Fruit fly (Drosophila melanogaster) whole organism, embryonic: Measurements from ENCODE around the gene Reg-2.
A peak's percentile ranks its signal among the peaks of the same experiment; 100 is the strongest.

Experiments
- Aef1 ChIP-seq: fragments of 200-800 bp; sonication (Bioruptor generic); IDR thresholded peaks from 3 replicates; pipeline ENCODE4 v1.3.6; 2022; ENCODE audit warnings: missing biosample characterization, missing genetic modification characterization
- B-H1 ChIP-seq: fragments of 200-800 bp; sonication (Bioruptor generic); IDR thresholded peaks from 3 replicates; pipeline ENCODE4 v1.3.6; 2022; ENCODE audit warnings: missing biosample characterization, missing genetic modification characterization
- CG11085 ChIP-seq: fragments of 200-800 bp; sonication (Bioruptor generic); IDR thresholded peaks from 2 replicates; pipeline ENCODE4 v1.3.6; 2022; ENCODE audit warnings: missing biosample characterization, missing genetic modification characterization
- CG11696 ChIP-seq: fragments of 200-800 bp; sonication (Bioruptor generic); IDR thresholded peaks from 2 replicates; pipeline ENCODE4 v1.3.6; 2022; ENCODE audit warnings: missing biosample characterization, missing genetic modification characterization
- CG1233 ChIP-seq: fragments of 200-800 bp; sonication (Bioruptor generic); optimal IDR thresholded peaks from 4 replicates; lab custom pipeline; 2018; ENCODE audit warnings: missing biosample characterization, mild to moderate bottlenecking, missing genetic modification characterization
- CG14710 ChIP-seq: fragments of 200-800 bp; sonication (Bioruptor generic); optimal IDR thresholded peaks from 3 replicates; lab custom pipeline; 2019; ENCODE audit warnings: missing biosample characterization, mild to moderate bottlenecking, missing genetic modification characterization, moderate library complexity
- CG15601 ChIP-seq: fragments of 200-800 bp; sonication (Bioruptor generic); optimal IDR thresholded peaks from 3 replicates; lab custom pipeline; 2019; ENCODE audit warnings: missing biosample characterization, mild to moderate bottlenecking, missing genetic modification characterization, moderate library complexity
- CG31365 ChIP-seq: fragments of 200-800 bp; sonication (Bioruptor generic); optimal IDR thresholded peaks from 2 replicates; lab custom pipeline; 2018; ENCODE audit warnings: missing biosample characterization, mild to moderate bottlenecking, missing genetic modification characterization
- CG3726 ChIP-seq: fragments of 200-800 bp; sonication (Bioruptor generic); IDR thresholded peaks from 3 replicates; pipeline ENCODE4, ENCODE4 v1.3.6; 2022; ENCODE audit warnings: missing biosample characterization, missing genetic modification characterization
- CG3995 ChIP-seq: fragments of 200-800 bp; sonication (Bioruptor generic); optimal IDR thresholded peaks from 3 replicates; lab custom pipeline; 2016; ENCODE audit warnings: missing biosample characterization, missing genetic modification characterization
- CG6654 ChIP-seq: fragments of 200-800 bp; sonication (Bioruptor generic); optimal IDR thresholded peaks from 2 replicates; lab custom pipeline; 2017; ENCODE audit warnings: missing biosample characterization, mild to moderate bottlenecking, missing genetic modification characterization
- CG6813 ChIP-seq: fragments of 200-800 bp; sonication (Bioruptor generic); optimal IDR thresholded peaks from 2 replicates; lab custom pipeline; 2017; ENCODE audit warnings: missing biosample characterization, missing genetic modification characterization, mild to moderate bottlenecking, moderate library complexity, missing genetic modification reagents
- CG7987 ChIP-seq: fragments of 200-800 bp; sonication (Bioruptor generic); optimal IDR thresholded peaks from 2 replicates; lab custom pipeline; 2018; ENCODE audit warnings: missing biosample characterization, mild to moderate bottlenecking, missing genetic modification characterization, moderate library complexity
- CG9876 ChIP-seq: fragments of 200-800 bp; sonication (Bioruptor generic); optimal IDR thresholded peaks from 2 replicates; lab custom pipeline; 2016; ENCODE audit warnings: missing biosample characterization, missing genetic modification characterization
- E2f1 ChIP-seq: fragments of 200-800 bp; sonication (Bioruptor generic); IDR thresholded peaks from 2 replicates; pipeline ENCODE4 v1.3.6; 2022; ENCODE audit warnings: missing biosample characterization, missing genetic modification characterization
- Hand ChIP-seq: fragments of 200-800 bp; sonication (Bioruptor generic); optimal IDR thresholded peaks from 2 replicates; lab custom pipeline; 2017; ENCODE audit warnings: mild to moderate bottlenecking, missing biosample characterization, missing genetic modification reagents, missing genetic modification characterization
- Mrtf ChIP-seq: fragments of 200-800 bp; sonication (Bioruptor generic); IDR thresholded peaks from 3 replicates; pipeline ENCODE4 v1.3.6; 2022; ENCODE audit warnings: missing biosample characterization, missing genetic modification characterization
- NC2α ChIP-seq: fragments of 200-800 bp; sonication (Bioruptor generic); optimal IDR thresholded peaks from 2 replicates; lab custom pipeline; 2016; ENCODE audit warnings: missing biosample characterization, missing genetic modification characterization
- NC2β ChIP-seq: fragments of 200-800 bp; sonication (Bioruptor generic); optimal IDR thresholded peaks from 2 replicates; lab custom pipeline; 2016; ENCODE audit warnings: missing biosample characterization, missing genetic modification characterization
- Optix ChIP-seq: fragments of 200-800 bp; sonication (Bioruptor generic); IDR thresholded peaks from 3 replicates; pipeline ENCODE4 v1.3.6; 2022; ENCODE audit warnings: missing biosample characterization, missing genetic modification characterization
- Poxn ChIP-seq: fragments of 200-800 bp; sonication (Bioruptor generic); IDR thresholded peaks from 2 replicates; pipeline ENCODE4 v1.3.6; 2022; ENCODE audit warnings: missing biosample characterization, missing genetic modification characterization
- Rx ChIP-seq: fragments of 200-800 bp; sonication (Bioruptor generic); IDR thresholded peaks from 2 replicates; pipeline ENCODE4 v1.3.6; 2022; ENCODE audit warnings: missing biosample characterization, missing genetic modification characterization
- TFAM ChIP-seq: fragments of 200-800 bp; sonication (Bioruptor generic); optimal IDR thresholded peaks from 2 replicates; lab custom pipeline; 2017; ENCODE audit warnings: missing biosample characterization, missing genetic modification characterization, inconsistent platforms
- Taf1 ChIP-seq: fragments of 200-800 bp; sonication (Bioruptor generic); IDR thresholded peaks from 2 replicates; pipeline ENCODE4 v1.3.6; 2022; ENCODE audit warnings: missing biosample characterization, missing genetic modification characterization
- Xbp1 ChIP-seq: fragments of 200-800 bp; sonication (Bioruptor generic); optimal IDR thresholded peaks from 3 replicates; lab custom pipeline; 2016; ENCODE audit warnings: missing biosample characterization, mild to moderate bottlenecking, missing genetic modification characterization
- abd-A ChIP-seq: fragments of 200-800 bp; sonication (Bioruptor generic); optimal IDR thresholded peaks from 3 replicates; lab custom pipeline; 2019; ENCODE audit warnings: missing biosample characterization, mild to moderate bottlenecking, missing genetic modification characterization, moderate library complexity
- ase ChIP-seq: fragments of 200-800 bp; sonication (Bioruptor generic); IDR thresholded peaks from 3 replicates; pipeline ENCODE4 v1.3.6; 2022; ENCODE audit warnings: missing biosample characterization, missing genetic modification characterization
- az2 ChIP-seq: fragments of 200-800 bp; sonication (Bioruptor generic); optimal IDR thresholded peaks from 3 replicates; lab custom pipeline; 2016; ENCODE audit warnings: missing biosample characterization, missing genetic modification characterization
- bcd ChIP-seq: fragments of 200-800 bp; sonication (Bioruptor generic); optimal IDR thresholded peaks from 2 replicates; lab custom pipeline; 2017; ENCODE audit warnings: missing biosample characterization, mild to moderate bottlenecking, missing genetic modification characterization
- btn ChIP-seq: fragments of 200-800 bp; sonication (Bioruptor generic); optimal IDR thresholded peaks from 2 replicates; lab custom pipeline; 2016; ENCODE audit warnings: missing biosample characterization, missing genetic modification characterization
- cad ChIP-seq: fragments of >200 bp; optimal IDR thresholded peaks from 2 replicates; lab custom pipeline; 2017; ENCODE audit warnings: missing biosample characterization, missing genetic modification characterization
- cas ChIP-seq: fragments of 200-800 bp; sonication (Bioruptor generic); IDR thresholded peaks from 2 replicates; pipeline ENCODE4 v1.3.6; 2022; ENCODE audit warnings: missing biosample characterization, missing genetic modification characterization
- cg ChIP-seq: fragments of 200-800 bp; sonication (Bioruptor generic); optimal IDR thresholded peaks from 3 replicates; lab custom pipeline; 2019; ENCODE audit warnings: missing biosample characterization, mild to moderate bottlenecking, missing genetic modification characterization, moderate library complexity
- chinmo ChIP-seq: fragments of 200-800 bp; sonication (Bioruptor generic); IDR thresholded peaks from 4 replicates; pipeline ENCODE4 v1.3.6; 2022; ENCODE audit warnings: missing biosample characterization, missing genetic modification characterization; ENCODE audit not compliant: partially characterized antibody
- ci ChIP-seq: fragments of 200-800 bp; sonication (Bioruptor generic); IDR thresholded peaks from 3 replicates; pipeline ENCODE4 v1.3.6; 2022; ENCODE audit warnings: missing biosample characterization, missing genetic modification characterization
- cwo ChIP-seq: fragments of 200-800 bp; sonication (Bioruptor generic); optimal IDR thresholded peaks from 3 replicates; lab custom pipeline; 2017; ENCODE audit warnings: missing biosample characterization, missing genetic modification characterization, mild to moderate bottlenecking, moderate library complexity, missing genetic modification reagents
- dati ChIP-seq: fragments of 200-800 bp; sonication (Bioruptor generic); IDR thresholded peaks from 2 replicates; pipeline ENCODE4 v1.3.6; 2022; ENCODE audit warnings: missing biosample characterization, missing genetic modification characterization
- disco-r ChIP-seq: fragments of 200-800 bp; sonication (Bioruptor generic); optimal IDR thresholded peaks from 2 replicates; lab custom pipeline; 2016; ENCODE audit warnings: missing biosample characterization, missing genetic modification characterization
- en ChIP-seq: fragments of 200-800 bp; sonication (Bioruptor generic); optimal IDR thresholded peaks from 2 replicates; lab custom pipeline; 2016; ENCODE audit warnings: missing biosample characterization, missing genetic modification characterization
- gfzf ChIP-seq: fragments of 200-800 bp; sonication (Bioruptor generic); optimal IDR thresholded peaks from 2 replicates; lab custom pipeline; 2016; ENCODE audit warnings: missing biosample characterization, mild to moderate bottlenecking, missing genetic modification characterization, moderate library complexity
- kah ChIP-seq: fragments of 200-800 bp; sonication (Bioruptor generic); optimal IDR thresholded peaks from 2 replicates; lab custom pipeline; 2018; ENCODE audit warnings: missing biosample characterization, mild to moderate bottlenecking, missing genetic modification characterization
- pfk ChIP-seq: fragments of 200-800 bp; sonication (Bioruptor generic); optimal IDR thresholded peaks from 2 replicates; lab custom pipeline; 2018; ENCODE audit warnings: missing biosample characterization, mild to moderate bottlenecking, missing genetic modification characterization, moderate library complexity
- phol ChIP-seq: fragments of 200-800 bp; sonication (Bioruptor generic); optimal IDR thresholded peaks from 3 replicates; lab custom pipeline; 2018; ENCODE audit warnings: missing biosample characterization, mild to moderate bottlenecking, missing genetic modification characterization, moderate library complexity
- pnt ChIP-seq: fragments of 200-800 bp; sonication (Bioruptor generic); optimal IDR thresholded peaks from 3 replicates; lab custom pipeline; 2016; ENCODE audit warnings: missing biosample characterization, missing genetic modification characterization
- sd ChIP-seq: fragments of 200-800 bp; sonication (Bioruptor generic); optimal IDR thresholded peaks from 3 replicates; lab custom pipeline; 2018; ENCODE audit warnings: missing biosample characterization, mild to moderate bottlenecking, missing genetic modification characterization, moderate library complexity
- sens-2 ChIP-seq: fragments of 200-800 bp; sonication (Bioruptor generic); IDR thresholded peaks from 2 replicates; pipeline ENCODE4 v1.3.6; 2022; ENCODE audit warnings: missing biosample characterization, missing genetic modification characterization
- sna ChIP-seq: fragments of 200-800 bp; sonication (Bioruptor generic); IDR thresholded peaks from 2 replicates; pipeline ENCODE4 v1.3.6; 2022; ENCODE audit warnings: missing biosample characterization, missing genetic modification characterization; ENCODE audit not compliant: partially characterized antibody
- toy ChIP-seq: fragments of 200-800 bp; sonication (Bioruptor generic); IDR thresholded peaks from 2 replicates; pipeline ENCODE4 v1.3.6; 2022; ENCODE audit warnings: missing biosample characterization, missing genetic modification characterization
- vfl ChIP-seq: fragments of 200-800 bp; sonication (Bioruptor generic); optimal IDR thresholded peaks from 2 replicates; lab custom pipeline; 2016; ENCODE audit warnings: missing biosample characterization, missing genetic modification characterization
- vvl ChIP-seq: fragments of 200-800 bp; sonication (Bioruptor generic); IDR thresholded peaks from 2 replicates; pipeline ENCODE4 v1.3.6; 2022; ENCODE audit warnings: missing biosample characterization, missing genetic modification characterization

The Reg-2 gene

dm6 chr3L:615425-616046, 9.2 kb upstream of the Reg-2 start (continued):
- TF ChIP-seq CG15601 (peak; percentile 86), B-H1 (peak; percentile 90), Mrtf (GFP tag; lab: Robert Waterston, UW) (peak; percentile 82), ase (GFP tag; lab: Robert Waterston, UW) (peak; percentile 94), cas (GFP tag; lab: Robert Waterston, UW) (peak; percentile 36; the same call in 1 of the 2 replicates), Xbp1 (GFP tag; lab: Kevin White, UChicago) (peak; percentile 92), btn (GFP tag; lab: Kevin White, UChicago) (peak; percentile 83), CG3726 (GFP tag; lab: Robert Waterston, UW) (peak; percentile 85), CG1233 (GFP tag; lab: Kevin White, UChicago) (peak; percentile 86), CG9876 (GFP tag; lab: Kevin White, UChicago) (peak; percentile 84), abd-A (tag; lab: Kevin White, UChicago) (no peak), NC2β (peak; percentile 87), toy (GFP tag; lab: Robert Waterston, UW) (no peak), en (GFP tag; lab: Kevin White, UChicago) (peak; percentile 76), CG3995 (GFP tag; lab: Kevin White, UChicago) (peak; percentile 26), Rx (peak; percentile 60), bcd (GFP tag; lab: Kevin White, UChicago) (peak; percentile 81), vvl (peak; percentile 92), disco-r (GFP tag; lab: Kevin White, UChicago) (peak; percentile 63), CG7987 (GFP tag; lab: Kevin White, UChicago) (peak; percentile 47), pfk (GFP tag; lab: Kevin White, UChicago) (no peak), CG11696 (peak; percentile 79), dati (no peak), pnt (GFP tag; lab: Kevin White, UChicago) (peak; percentile 89), CG6654 (GFP tag; lab: Kevin White, UChicago) (peak; percentile 62), cg (GFP tag; lab: Kevin White, UChicago) (peak; percentile 46), vfl (GFP tag; lab: Kevin White, UChicago) (no peak), CG31365 (tag; lab: Kevin White, UChicago) (peak; percentile 49), phol (peak; percentile 93), Poxn (GFP tag; lab: Robert Waterston, UW) (no peak), TFAM (GFP tag; lab: Kevin White, UChicago) (peak; percentile 37), cwo (GFP tag; lab: Kevin White, UChicago) (peak; percentile 73), E2f1 (GFP tag; lab: Robert Waterston, UW) (peak; percentile 84), ci (GFP tag; lab: Robert Waterston, UW) (peak; percentile 94), CG6813 (GFP tag; lab: Kevin White, UChicago) (peak; percentile 44), gfzf (peak; percentile 2), kah (GFP tag; lab: Kevin White, UChicago) (peak; percentile 77), Taf1 (GFP tag; lab: Robert Waterston, UW) (peak; percentile 57), sens-2 (peak; percentile 81), Aef1 (peak; percentile 87), cad (GFP tag; lab: Kevin White, UChicago) (no peak), Hand (GFP tag; lab: Kevin White, UChicago) (no peak), Optix (0 out of 3 replicates have a peak, but pooled peaks have one; percentile 48), CG11085 (GFP tag; lab: Robert Waterston, UW) (no peak; the same call in 1 of the 2 replicates), sna (GFP tag; lab: Robert Waterston, UW) (no peak), CG14710 (tag; lab: Kevin White, UChicago) (peak; percentile 88), NC2α (peak; percentile 78), chinmo (GFP tag; lab: Robert Waterston, UW) (0 out of 4 replicates have a peak, but pooled peaks have one; percentile 10), az2 (GFP tag; lab: Kevin White, UChicago) (peak; percentile 93), sd (tag; lab: Kevin White, UChicago) (peak; percentile 71)
